Worm (Caenorhabditis elegans): ENCODE measurements around the gene F52E1.3.

- TF ChIP-seq ceh-34 (tag; optimal IDR thresholded peaks at IDR 0.05) (no peak), nhr-11 (tag; optimal IDR thresholded peaks at IDR 0.05) (no peak), dve-1 (tag; optimal IDR thresholded peaks at IDR 0.05) (no peak), hlh-6 (tag; optimal IDR thresholded peaks at IDR 0.05) (no peak), unc-55 (GFP tag; optimal IDR thresholded peaks at IDR 0.05) (no peak)
Observed at ce11 chrV:8444357-8444856, 49.8 kb downstream of the F52E1.3 start, which contains the start of gene lmd-3.
